Worm (Caenorhabditis elegans) whole organism, midembryonic: ENCODE results near the gene srb-3.

Experiments
- cog-1 ChIP-seq: sonication (generic microtip); optimal IDR thresholded peaks from 2 replicates; lab custom pipeline; 2016; ENCODE audit warnings: missing genetic modification characterization, missing compliant biosample characterization
- flt-1 ChIP-seq: fragments of 200-800 bp; sonication (Bioruptor generic); IDR thresholded peaks from 2 replicates; pipeline ENCODE4 v1.3.6; 2022; ENCODE audit warnings: missing genetic modification characterization, missing compliant biosample characterization
- klf-2 ChIP-seq: fragments of 200-800 bp; sonication (Bioruptor generic); conservative IDR thresholded peaks from 2 replicates; pipeline ENCODE4 v1.3.6; 2022; ENCODE audit warnings: missing genetic modification reagents, missing genetic modification characterization, missing compliant biosample characterization
- ref-1 ChIP-seq: fragments of 200-800 bp; sonication (Bioruptor generic); conservative IDR thresholded peaks from 2 replicates; pipeline ENCODE4 v1.3.6; 2022; ENCODE audit warnings: missing genetic modification reagents, missing genetic modification characterization, missing compliant biosample characterization
- tab-1 ChIP-seq: fragments of 200-800 bp; sonication (Bioruptor generic); IDR thresholded peaks from 2 replicates; pipeline ENCODE4 v1.3.6; 2022; ENCODE audit warnings: missing genetic modification characterization, missing compliant biosample characterization
- ztf-23 ChIP-seq: fragments of 200-800 bp; sonication (Bioruptor generic); IDR thresholded peaks from 2 replicates; pipeline ENCODE4 v1.3.6; 2022; ENCODE audit warnings: missing genetic modification reagents, missing genetic modification characterization, missing compliant biosample characterization

ce11 chrII:5205286-5205685, 38.6 kb upstream of the srb-3 start:
- TF ChIP-seq tab-1 (GFP tag; lab: Robert Waterston, UW), result no peak
- TF ChIP-seq flt-1 (GFP tag; lab: Robert Waterston, UW), result no peak
- no peak for TF ChIP-seq ztf-23 (GFP tag; lab: Robert Waterston, UW)
- no peak for TF ChIP-seq cog-1 (tag; lab: Kevin White, UChicago)
- TF ChIP-seq ref-1 (GFP tag; lab: Robert Waterston, UW), result no peak
- TF ChIP-seq klf-2 (GFP tag; lab: Robert Waterston, UW), result no peak
